Worm (Caenorhabditis elegans): ENCODE data around the gene srh-112.
A peak's percentile ranks its signal among the peaks of the same experiment; 100 is the strongest.

- TF ChIP-seq lin-39 (tag; optimal IDR thresholded peaks at IDR 0.05) (no peak), pha-4 (GFP tag; IDR thresholded peaks at IDR 0.05) (no peak), pha-4 (tag; optimal IDR thresholded peaks at IDR 0.05) (no peak), nhr-11 (tag; optimal IDR thresholded peaks at IDR 0.05) (no peak), snpc-4 (tag; optimal IDR thresholded peaks at IDR 0.05) (no peak), nhr-111 (GFP tag; optimal IDR thresholded peaks at IDR 0.05) (no peak), zip-2 (tag; optimal IDR thresholded peaks at IDR 0.05) (no peak), F44E2.7 (GFP tag; IDR thresholded peaks at IDR 0.05) (no peak), nhr-237 (tag; optimal IDR thresholded peaks at IDR 0.05) (no peak), nhr-28 (tag; optimal IDR thresholded peaks at IDR 0.05) (no peak), pqm-1 (tag; optimal IDR thresholded peaks at IDR 0.05) (no peak), F49E8.2 (tag; optimal IDR thresholded peaks at IDR 0.05; ENCODE audit: borderline replicate concordance) (no peak), aha-1 (tag) (peak; percentile 16), lir-3 (tag; optimal IDR thresholded peaks at IDR 0.05) (no peak), dmd-6 (GFP tag; IDR thresholded peaks at IDR 0.05) (no peak)
Observed at ce11 chrV:17226119-17226518, at the start of gene srh-112.
